Worm (Caenorhabditis elegans): ENCODE results near the gene pgap-2.

Gene pgap-2

ce11 chrIII:4693695-4694094 lies 11.6 kb upstream of the pgap-2 start, which contains the start of gene T04A8.8:
Gene T04A8.8, plus strand, starts transcription at chrIII:4693995.
- TF ChIP-seq C04F5.9 (tag; optimal IDR thresholded peaks at IDR 0.05) (no peak), nhr-71 (tag; optimal IDR thresholded peaks at IDR 0.05) (no peak), unc-62 (GFP tag; optimal IDR thresholded peaks at IDR 0.05) (no peak), ztf-11 (tag; optimal IDR thresholded peaks at IDR 0.05) (no peak), dpl-1 (GFP tag; optimal IDR thresholded peaks at IDR 0.05) (no peak), vab-15 (tag; optimal IDR thresholded peaks at IDR 0.05) (no peak), C16A3.4 (tag; optimal IDR thresholded peaks at IDR 0.05) (no peak), mep-1 (tag; optimal IDR thresholded peaks at IDR 0.05) (no peak)

- TF ChIP-seq nhr-237 (tag; optimal IDR thresholded peaks at IDR 0.05): no peak
- no peak for TF ChIP-seq nhr-20 (tag; optimal IDR thresholded peaks at IDR 0.05)
- TF ChIP-seq sptf-1 (tag; optimal IDR thresholded peaks at IDR 0.05): no peak
- TF ChIP-seq ceh-8 (GFP tag; optimal IDR thresholded peaks at IDR 0.05): no peak
- TF ChIP-seq jun-1 (tag; optimal IDR thresholded peaks at IDR 0.05): no peak
- TF ChIP-seq zip-4 (GFP tag; optimal IDR thresholded peaks at IDR 0.05): no peak
- no peak for TF ChIP-seq pag-3 (tag; optimal IDR thresholded peaks at IDR 0.05; ENCODE audit: borderline replicate concordance, insufficient read depth)
- TF ChIP-seq sup-37 (GFP tag; optimal IDR thresholded peaks at IDR 0.05): no peak
- no peak for TF ChIP-seq alr-1 (tag; optimal IDR thresholded peaks at IDR 0.05; ENCODE audit: borderline replicate concordance)
- TF ChIP-seq hlh-17 (GFP tag; optimal IDR thresholded peaks at IDR 0.05; ENCODE audit: borderline replicate concordance): no peak
- TF ChIP-seq egl-13 (tag; optimal IDR thresholded peaks at IDR 0.05): no peak
- no peak for TF ChIP-seq irx-1 (tag; optimal IDR thresholded peaks at IDR 0.05)
Observed at ce11 chrIII:4695057-4695456, 10.2 kb upstream of the pgap-2 start, which contains the start of gene T04A8.7. Gene T04A8.7, plus strand, starts transcription at chrIII:4695357.

- no peak for TF ChIP-seq lin-14 (GFP tag; optimal IDR thresholded peaks at IDR 0.05)
- TF ChIP-seq efl-1 (optimal IDR thresholded peaks at IDR 0.05): no peak
- peak in 1 of 2 experiments; percentile 34 for TF ChIP-seq efl-1 (GFP tag; optimal IDR thresholded peaks at IDR 0.05 in 1 of 2)
- TF ChIP-seq C04F5.9 (tag; optimal IDR thresholded peaks at IDR 0.05): no peak
- no peak for TF ChIP-seq snpc-4 (tag; optimal IDR thresholded peaks at IDR 0.05)
- no peak for TF ChIP-seq lin-13 (GFP tag; optimal IDR thresholded peaks at IDR 0.05)
- no peak for TF ChIP-seq grh-1 (GFP tag; IDR thresholded peaks at IDR 0.05)
- TF ChIP-seq nhr-11 (tag; optimal IDR thresholded peaks at IDR 0.05): no peak
Observed at ce11 chrIII:4696903-4697302, 8.4 kb upstream of the pgap-2 start.

- TF ChIP-seq pqm-1 (tag; optimal IDR thresholded peaks at IDR 0.05): no peak
- no peak for TF ChIP-seq mef-2 (tag; optimal IDR thresholded peaks at IDR 0.05)
- TF ChIP-seq mdl-1 (tag; optimal IDR thresholded peaks at IDR 0.05): no peak
- no peak for TF ChIP-seq ces-1 (GFP tag; optimal IDR thresholded peaks at IDR 0.05)
- TF ChIP-seq egl-27 (tag; optimal IDR thresholded peaks at IDR 0.05): no peak
- no peak for TF ChIP-seq egl-13 (tag; optimal IDR thresholded peaks at IDR 0.05)
- TF ChIP-seq nhr-12 (tag; optimal IDR thresholded peaks at IDR 0.05): no peak
- no peak for TF ChIP-seq dsc-1 (tag; optimal IDR thresholded peaks at IDR 0.05)
- TF ChIP-seq skn-1 (tag; optimal IDR thresholded peaks at IDR 0.05): no peak
- no peak for TF ChIP-seq hlh-4 (tag; optimal IDR thresholded peaks at IDR 0.05)
- TF ChIP-seq fkh-4 (tag; optimal IDR thresholded peaks at IDR 0.05; ENCODE audit: borderline replicate concordance): no peak
- TF ChIP-seq ceh-63 (GFP tag; optimal IDR thresholded peaks at IDR 0.05): no peak
- no peak for TF ChIP-seq lin-39 (tag; optimal IDR thresholded peaks at IDR 0.05)
- TF ChIP-seq efl-1 (optimal IDR thresholded peaks at IDR 0.05): no peak
- TF ChIP-seq efl-1 (GFP tag; optimal IDR thresholded peaks at IDR 0.05 in 1 of 2): no peak
- TF ChIP-seq lsy-2 (tag; optimal IDR thresholded peaks at IDR 0.05): no peak
- TF ChIP-seq lir-3 (tag; optimal IDR thresholded peaks at IDR 0.05; ENCODE audit: poor library complexity): no peak
- no peak for TF ChIP-seq efl-3 (GFP tag; optimal IDR thresholded peaks at IDR 0.05)
- TF ChIP-seq zag-1 (tag; optimal IDR thresholded peaks at IDR 0.05): no peak
- TF ChIP-seq nhr-90 (tag; optimal IDR thresholded peaks at IDR 0.05; ENCODE audit: poor library complexity): no peak
Observed at ce11 chrIII:4697819-4698218, 7.5 kb upstream of the pgap-2 start, which contains the start of gene dnj-18. Gene dnj-18, plus strand, starts transcription at chrIII:4698119.
